Fruit fly (Drosophila melanogaster) whole organism, embryonic: Measurements from ENCODE around the gene CG7483.

Source experiments
- Antp ChIP-seq: fragments of 200-800 bp; sonication (Bioruptor generic); optimal IDR thresholded peaks from 3 replicates; lab custom pipeline; 2016; ENCODE audit warnings: missing biosample characterization, missing genetic modification characterization
- CG10267 ChIP-seq: fragments of 200-800 bp; sonication (Bioruptor generic); optimal IDR thresholded peaks from 2 replicates; lab custom pipeline; 2018; ENCODE audit warnings: missing biosample characterization, mild to moderate bottlenecking, missing genetic modification characterization, moderate library complexity
- CG11560 ChIP-seq: fragments of 200-800 bp; sonication (Bioruptor generic); IDR thresholded peaks from 3 replicates; pipeline ENCODE4 v1.3.6; 2022; ENCODE audit warnings: missing biosample characterization, missing genetic modification characterization
- CG12391 ChIP-seq: fragments of 200-800 bp; sonication (Bioruptor generic); optimal IDR thresholded peaks from 3 replicates; lab custom pipeline; 2018; ENCODE audit warnings: missing biosample characterization, mild to moderate bottlenecking, missing genetic modification characterization, moderate library complexity
- CG12659 ChIP-seq: fragments of 200-800 bp; sonication (Bioruptor generic); optimal IDR thresholded peaks from 3 replicates; lab custom pipeline; 2017; ENCODE audit warnings: mild to moderate bottlenecking, missing biosample characterization, missing genetic modification reagents, missing genetic modification characterization
- CG13287 ChIP-seq: fragments of 200-800 bp; sonication (Bioruptor generic); IDR thresholded peaks from 2 replicates; pipeline ENCODE4 v1.3.6; 2022; ENCODE audit warnings: missing biosample characterization, missing genetic modification characterization; ENCODE audit not compliant: partially characterized antibody
- CG14710 ChIP-seq: fragments of 200-800 bp; sonication (Bioruptor generic); optimal IDR thresholded peaks from 3 replicates; lab custom pipeline; 2019; ENCODE audit warnings: missing biosample characterization, mild to moderate bottlenecking, missing genetic modification characterization, moderate library complexity
- CG17186 ChIP-seq: fragments of 200-800 bp; sonication (Bioruptor generic); optimal IDR thresholded peaks from 3 replicates; lab custom pipeline; 2017; ENCODE audit warnings: missing biosample characterization, missing genetic modification reagents, missing genetic modification characterization
- CG18619 ChIP-seq: fragments of 200-800 bp; sonication (Bioruptor generic); optimal IDR thresholded peaks from 3 replicates; lab custom pipeline; 2017; ENCODE audit warnings: missing biosample characterization, mild to moderate bottlenecking, missing genetic modification characterization
- CG2116 ChIP-seq: fragments of 200-800 bp; sonication (Bioruptor generic); optimal IDR thresholded peaks from 3 replicates; lab custom pipeline; 2018; ENCODE audit warnings: missing biosample characterization, mild to moderate bottlenecking, missing genetic modification characterization
- CG3407 ChIP-seq: fragments of 200-800 bp; sonication (Bioruptor generic); optimal IDR thresholded peaks from 2 replicates; lab custom pipeline; 2018; ENCODE audit warnings: missing biosample characterization, mild to moderate bottlenecking, missing genetic modification characterization
- CG3847 ChIP-seq: fragments of 200-800 bp; sonication (Bioruptor generic); IDR thresholded peaks from 2 replicates; pipeline ENCODE4 v1.3.6; 2022; ENCODE audit warnings: missing biosample characterization, missing genetic modification characterization
- CG4617 ChIP-seq: fragments of 200-800 bp; sonication (Bioruptor generic); optimal IDR thresholded peaks from 3 replicates; lab custom pipeline; 2016; ENCODE audit warnings: missing biosample characterization, missing genetic modification characterization, borderline replicate concordance
- CG8944 ChIP-seq: fragments of 200-800 bp; sonication (Bioruptor generic); optimal IDR thresholded peaks from 3 replicates; lab custom pipeline; 2016; ENCODE audit warnings: missing biosample characterization, missing genetic modification characterization
- CHES-1-like ChIP-seq: fragments of 200-800 bp; sonication (Bioruptor generic); optimal IDR thresholded peaks from 2 replicates; lab custom pipeline; 2016; ENCODE audit warnings: missing biosample characterization, missing genetic modification characterization
- CTCF ChIP-seq: fragments of 200-800 bp; sonication (Bioruptor generic); optimal IDR thresholded peaks from 2 replicates; lab custom pipeline; 2017; ENCODE audit warnings: missing biosample characterization, mild to moderate bottlenecking, missing genetic modification characterization, moderate library complexity
- Dek ChIP-seq: fragments of 200-800 bp; sonication (Bioruptor generic); optimal IDR thresholded peaks from 3 replicates; lab custom pipeline; 2019; ENCODE audit warnings: missing biosample characterization, mild to moderate bottlenecking, missing genetic modification characterization, moderate library complexity
- Dp ChIP-seq: fragments of 200-800 bp; sonication (Bioruptor generic); optimal IDR thresholded peaks from 2 replicates; lab custom pipeline; 2018; ENCODE audit warnings: missing biosample characterization, mild to moderate bottlenecking, missing genetic modification characterization, moderate library complexity
- ERR ChIP-seq: fragments of 200-800 bp; sonication (Bioruptor generic); optimal IDR thresholded peaks from 2 replicates; lab custom pipeline; 2016; ENCODE audit warnings: missing biosample characterization, missing genetic modification characterization
- Elba2 ChIP-seq: fragments of 200-800 bp; sonication (Bioruptor generic); optimal IDR thresholded peaks from 3 replicates; lab custom pipeline; 2016; ENCODE audit warnings: missing biosample characterization, missing genetic modification characterization
- Ets65A ChIP-seq: fragments of 200-800 bp; sonication (Bioruptor generic); peaks from one replicate; lab custom pipeline; 2016; ENCODE audit warnings: missing biosample characterization, missing genetic modification characterization
- Ets97D ChIP-seq: fragments of 200-800 bp; sonication (Bioruptor generic); optimal IDR thresholded peaks from 3 replicates; lab custom pipeline; 2016; ENCODE audit warnings: missing biosample characterization, missing genetic modification characterization
- HmgZ ChIP-seq: fragments of 200-800 bp; sonication (Bioruptor generic); optimal IDR thresholded peaks from 2 replicates; lab custom pipeline; 2018; ENCODE audit warnings: missing biosample characterization, mild to moderate bottlenecking, missing genetic modification characterization
- Jarid2 ChIP-seq: fragments of 200-800 bp; sonication (Bioruptor generic); optimal IDR thresholded peaks from 3 replicates; lab custom pipeline; 2017; ENCODE audit warnings: mild to moderate bottlenecking, missing biosample characterization, missing genetic modification reagents, missing genetic modification characterization
- Lhr ChIP-seq: fragments of 200-800 bp; sonication (Bioruptor generic); optimal IDR thresholded peaks from 3 replicates; lab custom pipeline; 2017; ENCODE audit warnings: mild to moderate bottlenecking, missing biosample characterization, missing genetic modification reagents, missing genetic modification characterization
- Med ChIP-seq: fragments of 200-800 bp; sonication (Bioruptor generic); peaks from one replicate; lab custom pipeline; 2016; ENCODE audit warnings: missing biosample characterization, missing genetic modification characterization, mild to moderate bottlenecking, inconsistent platforms, moderate library complexity
- Opbp ChIP-seq: fragments of 200-800 bp; sonication (Bioruptor generic); IDR thresholded peaks from 3 replicates; pipeline ENCODE4 v1.3.6; 2022; ENCODE audit warnings: missing biosample characterization, missing genetic modification characterization; ENCODE audit not compliant: partially characterized antibody
- Sin3A ChIP-seq: fragments of >200 bp; optimal IDR thresholded peaks from 2 replicates; lab custom pipeline; 2018
- Sox102F ChIP-seq: fragments of 200-800 bp; sonication (Bioruptor generic); optimal IDR thresholded peaks from 2 replicates; lab custom pipeline; 2018; ENCODE audit warnings: missing biosample characterization, mild to moderate bottlenecking, missing genetic modification characterization, moderate library complexity
- Trl ChIP-seq, 3 experiments: fragments of >200 bp in 2 of 3; fragments of 200-800 bp in 1 of 3; sonication (Bioruptor generic) in 1 of 3; optimal IDR thresholded peaks; 2 replicates in 1 of 3; 3 replicates in 2 of 3; lab custom pipeline; 2016 to 2017; ENCODE audit warnings: missing biosample characterization in 1 of 3, missing genetic modification characterization in 1 of 3
- ato ChIP-seq: fragments of 200-800 bp; sonication (Bioruptor generic); IDR thresholded peaks from 2 replicates; pipeline ENCODE4 v1.3.6; 2022; ENCODE audit warnings: missing biosample characterization, missing genetic modification characterization; ENCODE audit not compliant: partially characterized antibody
- bigmax ChIP-seq: fragments of 200-800 bp; sonication (Bioruptor generic); optimal IDR thresholded peaks from 2 replicates; lab custom pipeline; 2018; ENCODE audit warnings: missing biosample characterization, mild to moderate bottlenecking, missing genetic modification characterization
- btn ChIP-seq: fragments of 200-800 bp; sonication (Bioruptor generic); optimal IDR thresholded peaks from 2 replicates; lab custom pipeline; 2016; ENCODE audit warnings: missing biosample characterization, missing genetic modification characterization
- cas ChIP-seq: fragments of 200-800 bp; sonication (Bioruptor generic); IDR thresholded peaks from 2 replicates; pipeline ENCODE4 v1.3.6; 2022; ENCODE audit warnings: missing biosample characterization, missing genetic modification characterization
- cato ChIP-seq: fragments of 200-800 bp; sonication (Bioruptor generic); optimal IDR thresholded peaks from 2 replicates; lab custom pipeline; 2016; ENCODE audit warnings: missing biosample characterization, missing genetic modification characterization, borderline replicate concordance
- dmrt11E ChIP-seq: fragments of 200-800 bp; sonication (Bioruptor generic); optimal IDR thresholded peaks from 3 replicates; lab custom pipeline; 2018; ENCODE audit warnings: missing biosample characterization, mild to moderate bottlenecking, missing genetic modification characterization, moderate library complexity
- dysf ChIP-seq: fragments of 200-800 bp; sonication (Bioruptor generic); IDR thresholded peaks from 3 replicates; pipeline ENCODE4 v1.3.6; 2022; ENCODE audit warnings: missing biosample characterization, missing genetic modification characterization
- hbn ChIP-seq: fragments of 200-800 bp; sonication (Bioruptor generic); IDR thresholded peaks from 2 replicates; pipeline ENCODE4 v1.3.6; 2022; ENCODE audit warnings: missing biosample characterization, missing genetic modification characterization; ENCODE audit not compliant: partially characterized antibody
- hkb ChIP-seq, 2 experiments: fragments of 200-800 bp in 1 of 2; fragments of >200 bp in 1 of 2; sonication (Bioruptor generic) in 1 of 2; IDR thresholded peaks in 1 of 2; optimal IDR thresholded peaks in 1 of 2; 2 replicates each; pipeline versions ENCODE4 v1.3.6 to Lab custom; 2017 to 2022; ENCODE audit warnings: missing biosample characterization in 1 of 2, missing genetic modification characterization in 1 of 2
- inv ChIP-seq: fragments of 200-800 bp; sonication (Bioruptor generic); IDR thresholded peaks from 2 replicates; pipeline ENCODE4 v1.3.6; 2022; ENCODE audit warnings: missing biosample characterization, missing genetic modification characterization; ENCODE audit not compliant: partially characterized antibody
- nmo ChIP-seq: fragments of 200-800 bp; sonication (Bioruptor generic); optimal IDR thresholded peaks from 2 replicates; lab custom pipeline; 2018; ENCODE audit warnings: missing biosample characterization, mild to moderate bottlenecking, missing genetic modification characterization, moderate library complexity
- phol ChIP-seq: fragments of 200-800 bp; sonication (Bioruptor generic); optimal IDR thresholded peaks from 3 replicates; lab custom pipeline; 2018; ENCODE audit warnings: missing biosample characterization, mild to moderate bottlenecking, missing genetic modification characterization, moderate library complexity
- pros ChIP-seq: fragments of 200-800 bp; sonication (Bioruptor generic); optimal IDR thresholded peaks from 3 replicates; lab custom pipeline; 2019; ENCODE audit warnings: missing biosample characterization, mild to moderate bottlenecking, missing genetic modification characterization, moderate library complexity
- pum ChIP-seq: fragments of 200-800 bp; sonication (Bioruptor generic); optimal IDR thresholded peaks from 2 replicates; lab custom pipeline; 2016; ENCODE audit warnings: missing biosample characterization, missing genetic modification characterization
- sim ChIP-seq: fragments of 200-800 bp; sonication (Bioruptor generic); IDR thresholded peaks from 2 replicates; pipeline ENCODE4 v1.3.6; 2022; ENCODE audit warnings: missing biosample characterization, missing genetic modification characterization
- tll ChIP-seq, 2 experiments: fragments of 200-800 bp in 1 of 2; fragments of >200 bp in 1 of 2; sonication (Bioruptor generic) in 1 of 2; optimal IDR thresholded peaks; 2 replicates each; lab custom pipeline; 2017 to 2019; ENCODE audit warnings: missing biosample characterization in 2 of 2, missing genetic modification characterization in 2 of 2, mild to moderate bottlenecking in 1 of 2, moderate library complexity in 1 of 2
- tna ChIP-seq: fragments of 200-800 bp; sonication (Bioruptor generic); IDR thresholded peaks from 2 replicates; pipeline ENCODE4 v1.3.6; 2022; ENCODE audit warnings: missing biosample characterization, missing genetic modification characterization; ENCODE audit not compliant: partially characterized antibody
- toy ChIP-seq: fragments of 200-800 bp; sonication (Bioruptor generic); IDR thresholded peaks from 2 replicates; pipeline ENCODE4 v1.3.6; 2022; ENCODE audit warnings: missing biosample characterization, missing genetic modification characterization
- zen2 ChIP-seq: fragments of 200-800 bp; sonication (Bioruptor generic); IDR thresholded peaks from 3 replicates; pipeline ENCODE4 v1.3.6; 2022; ENCODE audit warnings: missing biosample characterization, missing genetic modification characterization; ENCODE audit not compliant: partially characterized antibody

CG7483 gene

dm6 chr3R:8269740-8270139 lies 43.3 kb upstream of the CG7483 start, which contains the start of gene CG9630 (continued):
- TF ChIP-seq CG11560 (tag; lab: Robert Waterston, UW) (no peak; the same call in 2 of the 3 replicates), phol (tag; lab: Kevin White, UChicago) (peak; percentile 66), Opbp (peak; percentile 74), CG2116 (GFP tag; lab: Kevin White, UChicago) (peak; percentile 87), hbn (GFP tag; lab: Robert Waterston, UW) (peak; percentile 55; the same call in 1 of the 2 replicates), ERR (GFP tag; lab: Kevin White, UChicago) (no peak), ato (GFP tag; lab: Robert Waterston, UW) (peak; percentile 87), CG18619 (GFP tag; lab: Kevin White, UChicago) (no peak), CG17186 (peak; percentile 93), btn (GFP tag; lab: Kevin White, UChicago) (no peak), bigmax (GFP tag; lab: Kevin White, UChicago) (peak; percentile 60), nmo (peak; percentile 10), Ets97D (GFP tag; lab: Kevin White, UChicago) (peak; percentile 79), Ets65A (GFP tag; lab: Kevin White, UChicago) (no peak), cas (no peak), CG4617 (GFP tag; lab: Kevin White, UChicago) (peak; percentile 61), Jarid2 (GFP tag; lab: Kevin White, UChicago) (no peak), pum (GFP tag; lab: Kevin White, UChicago) (no peak), CG12391 (tag; lab: Kevin White, UChicago) (no peak), CG8944 (no peak), Antp (GFP tag; lab: Kevin White, UChicago) (no peak), CTCF (GFP tag; lab: Kevin White, UChicago) (peak; percentile 40), CHES-1-like (GFP tag; lab: Kevin White, UChicago) (peak; percentile 36), CG12659 (GFP tag; lab: Kevin White, UChicago) (peak; percentile 12), sim (GFP tag; lab: Robert Waterston, UW) (no peak), tll (GFP tag; optimal IDR thresholded peaks at IDR 0.05; lab: Kevin White, UChicago) (peak in 1 of 2 experiments; percentile 32), Lhr (GFP tag; lab: Kevin White, UChicago) (peak; percentile 42), HmgZ (peak; percentile 73), Elba2 (GFP tag; lab: Kevin White, UChicago) (peak; percentile 79), CG14710 (tag; lab: Kevin White, UChicago) (peak; percentile 58), Dp (peak; percentile 100), Sin3A (lab: Kevin White, UChicago) (peak; percentile 56), zen2 (GFP tag; lab: Robert Waterston, UW) (peak; percentile 68; the same call in 2 of the 3 replicates), Med (GFP tag; lab: Kevin White, UChicago) (peak; percentile 87), hkb (optimal IDR thresholded peaks at IDR 0.05; lab: Kevin White, UChicago) (peak; percentile 48), hkb (GFP tag; IDR thresholded peaks at IDR 0.05; lab: Robert Waterston, UW) (no peak), dmrt11E (no peak), cato (GFP tag; lab: Kevin White, UChicago) (no peak), Trl (optimal IDR thresholded peaks at IDR 0.05; lab: Kevin White, UChicago) (no peak), Trl (GFP tag; optimal IDR thresholded peaks at IDR 0.05; lab: Kevin White, UChicago) (no peak), pros (no peak), inv (GFP tag; lab: Robert Waterston, UW) (peak; percentile 43; the same call in 1 of the 2 replicates), Sox102F (GFP tag; lab: Kevin White, UChicago) (no peak), Dek (tag; lab: Kevin White, UChicago) (no peak), dysf (GFP tag; lab: Robert Waterston, UW) (no peak), toy (GFP tag; lab: Robert Waterston, UW) (no peak), tna (GFP tag; lab: Robert Waterston, UW) (peak; percentile 31; the same call in 1 of the 2 replicates), CG10267 (tag; lab: Kevin White, UChicago) (peak; percentile 52), CG13287 (GFP tag; lab: Robert Waterston, UW) (peak; percentile 80), CG3407 (GFP tag; lab: Kevin White, UChicago) (no peak), CG3847 (GFP tag; lab: Robert Waterston, UW) (peak; percentile 88)
